Fruit fly (Drosophila melanogaster) whole organism, embryonic: ENCODE data around the gene CG4017.
A peak's percentile ranks its signal among the peaks of the same experiment; 100 is the strongest.

ENCODE experiments used
- Blimp-1 ChIP-seq: fragments of 200-800 bp; sonication (Bioruptor generic); optimal IDR thresholded peaks from 3 replicates; lab custom pipeline; 2018; ENCODE audit warnings: missing biosample characterization, missing genetic modification characterization, mild to moderate bottlenecking, moderate library complexity, missing genetic modification reagents
- BtbVII ChIP-seq: fragments of 200-800 bp; sonication (Bioruptor generic); optimal IDR thresholded peaks from 3 replicates; lab custom pipeline; 2017; ENCODE audit warnings: missing biosample characterization, mild to moderate bottlenecking, missing genetic modification characterization
- CG10267 ChIP-seq: fragments of 200-800 bp; sonication (Bioruptor generic); optimal IDR thresholded peaks from 2 replicates; lab custom pipeline; 2018; ENCODE audit warnings: missing biosample characterization, mild to moderate bottlenecking, missing genetic modification characterization, moderate library complexity
- CG11696 ChIP-seq: fragments of 200-800 bp; sonication (Bioruptor generic); IDR thresholded peaks from 2 replicates; pipeline ENCODE4 v1.3.6; 2022; ENCODE audit warnings: missing biosample characterization, missing genetic modification characterization
- CG12071 ChIP-seq: fragments of 200-800 bp; sonication (Bioruptor generic); optimal IDR thresholded peaks from 3 replicates; lab custom pipeline; 2018; ENCODE audit warnings: missing biosample characterization, mild to moderate bottlenecking, missing genetic modification characterization
- CG13287 ChIP-seq: fragments of 200-800 bp; sonication (Bioruptor generic); IDR thresholded peaks from 2 replicates; pipeline ENCODE4 v1.3.6; 2022; ENCODE audit warnings: missing biosample characterization, missing genetic modification characterization; ENCODE audit not compliant: partially characterized antibody
- CG14050 ChIP-seq: fragments of 200-800 bp; sonication (Bioruptor generic); IDR thresholded peaks from 3 replicates; pipeline ENCODE4 v1.3.6; 2022; ENCODE audit warnings: missing biosample characterization, missing genetic modification characterization
- CG14441 ChIP-seq: fragments of 200-800 bp; sonication (Bioruptor generic); IDR thresholded peaks from 2 replicates; pipeline ENCODE4 v1.3.6; 2022; ENCODE audit warnings: missing biosample characterization, missing genetic modification characterization
- CG14710 ChIP-seq: fragments of 200-800 bp; sonication (Bioruptor generic); optimal IDR thresholded peaks from 3 replicates; lab custom pipeline; 2019; ENCODE audit warnings: missing biosample characterization, mild to moderate bottlenecking, missing genetic modification characterization, moderate library complexity
- CG15011 ChIP-seq: fragments of 200-800 bp; sonication (Bioruptor generic); optimal IDR thresholded peaks from 3 replicates; lab custom pipeline; 2018; ENCODE audit warnings: missing biosample characterization, mild to moderate bottlenecking, missing genetic modification characterization
- CG15269 ChIP-seq: fragments of 200-800 bp; sonication (Bioruptor generic); optimal IDR thresholded peaks from 2 replicates; lab custom pipeline; 2018; ENCODE audit warnings: missing biosample characterization, mild to moderate bottlenecking, missing genetic modification characterization, moderate library complexity
- CG15514 ChIP-seq: fragments of 200-800 bp; sonication (Bioruptor generic); optimal IDR thresholded peaks from 3 replicates; lab custom pipeline; 2017; ENCODE audit warnings: missing biosample characterization, missing genetic modification characterization, mild to moderate bottlenecking, moderate library complexity, missing genetic modification reagents
- CG17361 ChIP-seq: fragments of 200-800 bp; sonication (Bioruptor generic); IDR thresholded peaks from 3 replicates; pipeline ENCODE4 v1.3.6; 2022; ENCODE audit warnings: missing biosample characterization, missing genetic modification characterization
- CG32767 ChIP-seq: fragments of 200-800 bp; sonication (Bioruptor generic); IDR thresholded peaks from 2 replicates; pipeline ENCODE4 v1.3.6; 2022; ENCODE audit warnings: missing biosample characterization, missing genetic modification characterization
- CG4282 ChIP-seq: fragments of 200-800 bp; sonication (Bioruptor generic); optimal IDR thresholded peaks from 2 replicates; lab custom pipeline; 2016; ENCODE audit warnings: missing biosample characterization, missing genetic modification characterization
- CG4820 ChIP-seq: fragments of 200-800 bp; sonication (Bioruptor generic); optimal IDR thresholded peaks from 3 replicates; lab custom pipeline; 2016; ENCODE audit warnings: missing biosample characterization, missing genetic modification characterization
- CG6272 ChIP-seq: fragments of 200-800 bp; sonication (Bioruptor generic); IDR thresholded peaks from 2 replicates; pipeline ENCODE4 v1.3.6; 2022; ENCODE audit warnings: missing biosample characterization, missing genetic modification characterization
- CG6791 ChIP-seq: fragments of 200-800 bp; sonication (Bioruptor generic); IDR thresholded peaks from 3 replicates; pipeline ENCODE4 v1.3.6; 2022; ENCODE audit warnings: missing biosample characterization, missing genetic modification characterization; ENCODE audit not compliant: partially characterized antibody
- Deaf1 ChIP-seq: fragments of 200-800 bp; optimal IDR thresholded peaks from 3 replicates; lab custom pipeline; 2019; ENCODE audit warnings: missing biosample characterization, mild to moderate bottlenecking, missing genetic modification characterization, moderate library complexity
- Dref ChIP-seq: fragments of 200-800 bp; sonication (Bioruptor generic); IDR thresholded peaks from 2 replicates; pipeline ENCODE4 v1.3.6; 2022; ENCODE audit warnings: missing biosample characterization, missing genetic modification characterization
- ERR ChIP-seq: fragments of 200-800 bp; sonication (Bioruptor generic); optimal IDR thresholded peaks from 2 replicates; lab custom pipeline; 2016; ENCODE audit warnings: missing biosample characterization, missing genetic modification characterization
- HLH54F ChIP-seq: fragments of 200-800 bp; sonication (Bioruptor generic); optimal IDR thresholded peaks from 3 replicates; lab custom pipeline; 2016; ENCODE audit warnings: missing biosample characterization, missing genetic modification characterization
- HLHmδ ChIP-seq: fragments of 200-800 bp; sonication (Bioruptor generic); optimal IDR thresholded peaks from 2 replicates; lab custom pipeline; 2018; ENCODE audit warnings: missing biosample characterization, mild to moderate bottlenecking, missing genetic modification characterization, moderate library complexity
- Hr78 ChIP-seq, 2 experiments: fragments of 200-800 bp in 1 of 2; fragments of >200 bp in 1 of 2; sonication (Bioruptor generic) in 1 of 2; optimal IDR thresholded peaks; 2 replicates each; lab custom pipeline; 2017 to 2019; ENCODE audit warnings: missing biosample characterization in 2 of 2, missing genetic modification characterization in 2 of 2, mild to moderate bottlenecking in 1 of 2, moderate library complexity in 1 of 2
- Mrtf ChIP-seq: fragments of 200-800 bp; sonication (Bioruptor generic); IDR thresholded peaks from 3 replicates; pipeline ENCODE4 v1.3.6; 2022; ENCODE audit warnings: missing biosample characterization, missing genetic modification characterization
- NC2β ChIP-seq: fragments of 200-800 bp; sonication (Bioruptor generic); optimal IDR thresholded peaks from 2 replicates; lab custom pipeline; 2016; ENCODE audit warnings: missing biosample characterization, missing genetic modification characterization
- NK7.1 ChIP-seq: fragments of 200-800 bp; sonication (Bioruptor generic); optimal IDR thresholded peaks from 3 replicates; lab custom pipeline; 2016; ENCODE audit warnings: missing biosample characterization, missing genetic modification characterization
- Oaz ChIP-seq: fragments of 200-800 bp; sonication (Bioruptor generic); IDR thresholded peaks from 2 replicates; pipeline ENCODE4 v1.3.6; 2022; ENCODE audit warnings: missing biosample characterization, missing genetic modification characterization
- Scr ChIP-seq: fragments of 200-800 bp; sonication (Bioruptor generic); IDR thresholded peaks from 2 replicates; pipeline ENCODE4 v1.3.6; 2022; ENCODE audit warnings: missing biosample characterization, missing genetic modification characterization; ENCODE audit not compliant: partially characterized antibody
- Six4 ChIP-seq: fragments of 200-800 bp; sonication (Bioruptor generic); optimal IDR thresholded peaks from 2 replicates; lab custom pipeline; 2016; ENCODE audit warnings: missing biosample characterization, missing genetic modification characterization
- Spps ChIP-seq: fragments of 200-800 bp; sonication (Bioruptor generic); optimal IDR thresholded peaks from 2 replicates; lab custom pipeline; 2018; ENCODE audit warnings: missing biosample characterization, mild to moderate bottlenecking, missing genetic modification characterization
- Vsx1 ChIP-seq: fragments of 200-800 bp; sonication (Bioruptor generic); optimal IDR thresholded peaks from 2 replicates; lab custom pipeline; 2017; ENCODE audit warnings: missing biosample characterization, mild to moderate bottlenecking, missing genetic modification characterization, missing genetic modification reagents
- Xrp1 ChIP-seq: fragments of 200-800 bp; sonication (Bioruptor generic); IDR thresholded peaks from 2 replicates; pipeline ENCODE4 v1.3.6; 2022; ENCODE audit warnings: missing biosample characterization, missing genetic modification characterization
- YL-1 ChIP-seq: fragments of 200-800 bp; sonication (Bioruptor generic); optimal IDR thresholded peaks from 3 replicates; lab custom pipeline; 2017; ENCODE audit warnings: missing biosample characterization, mild to moderate bottlenecking, missing genetic modification characterization
- ab ChIP-seq: fragments of 200-800 bp; sonication (Bioruptor generic); optimal IDR thresholded peaks from 2 replicates; lab custom pipeline; 2016; ENCODE audit warnings: missing biosample characterization, missing genetic modification characterization
- bigmax ChIP-seq: fragments of 200-800 bp; sonication (Bioruptor generic); optimal IDR thresholded peaks from 2 replicates; lab custom pipeline; 2018; ENCODE audit warnings: missing biosample characterization, mild to moderate bottlenecking, missing genetic modification characterization
- cato ChIP-seq: fragments of 200-800 bp; sonication (Bioruptor generic); optimal IDR thresholded peaks from 2 replicates; lab custom pipeline; 2016; ENCODE audit warnings: missing biosample characterization, missing genetic modification characterization, borderline replicate concordance
- chinmo ChIP-seq: fragments of 200-800 bp; sonication (Bioruptor generic); IDR thresholded peaks from 4 replicates; pipeline ENCODE4 v1.3.6; 2022; ENCODE audit warnings: missing biosample characterization, missing genetic modification characterization; ENCODE audit not compliant: partially characterized antibody
- disco-r ChIP-seq: fragments of 200-800 bp; sonication (Bioruptor generic); optimal IDR thresholded peaks from 2 replicates; lab custom pipeline; 2016; ENCODE audit warnings: missing biosample characterization, missing genetic modification characterization
- fd64A ChIP-seq: fragments of 200-800 bp; sonication (Bioruptor generic); optimal IDR thresholded peaks from 3 replicates; lab custom pipeline; 2018; ENCODE audit warnings: missing biosample characterization, mild to moderate bottlenecking, missing genetic modification characterization
- gsb ChIP-seq: fragments of 200-800 bp; sonication (Bioruptor generic); IDR thresholded peaks from 2 replicates; pipeline ENCODE4 v1.3.6; 2022; ENCODE audit warnings: missing biosample characterization, missing genetic modification characterization
- hth ChIP-seq: fragments of >200 bp; optimal IDR thresholded peaks from 2 replicates; lab custom pipeline; 2017; ENCODE audit warnings: inconsistent platforms
- kah ChIP-seq: fragments of 200-800 bp; sonication (Bioruptor generic); optimal IDR thresholded peaks from 2 replicates; lab custom pipeline; 2018; ENCODE audit warnings: missing biosample characterization, mild to moderate bottlenecking, missing genetic modification characterization
- lbe ChIP-seq: fragments of 200-800 bp; sonication (Bioruptor generic); optimal IDR thresholded peaks from 2 replicates; lab custom pipeline; 2016; ENCODE audit warnings: missing biosample characterization, mild to moderate bottlenecking, missing genetic modification characterization
- nau ChIP-seq: fragments of 200-800 bp; sonication (Bioruptor generic); optimal IDR thresholded peaks from 3 replicates; lab custom pipeline; 2017; ENCODE audit warnings: missing biosample characterization, mild to moderate bottlenecking, missing genetic modification characterization, missing genetic modification reagents
- pb ChIP-seq: fragments of 200-800 bp; sonication (Bioruptor generic); optimal IDR thresholded peaks from 3 replicates; lab custom pipeline; 2016; ENCODE audit warnings: missing biosample characterization, missing genetic modification characterization
- schlank ChIP-seq: fragments of 200-800 bp; sonication (Bioruptor generic); optimal IDR thresholded peaks from 2 replicates; lab custom pipeline; 2018; ENCODE audit warnings: missing biosample characterization, mild to moderate bottlenecking, missing genetic modification characterization
- sob ChIP-seq: fragments of 200-800 bp; sonication (Bioruptor generic); IDR thresholded peaks from 2 replicates; pipeline ENCODE4 v1.3.6; 2022; ENCODE audit warnings: missing biosample characterization, missing genetic modification characterization
- trem ChIP-seq: fragments of 200-800 bp; optimal IDR thresholded peaks from 3 replicates; lab custom pipeline; 2019; ENCODE audit warnings: missing biosample characterization, mild to moderate bottlenecking, missing genetic modification characterization, moderate library complexity
- tx ChIP-seq: fragments of 200-800 bp; sonication (Bioruptor generic); optimal IDR thresholded peaks from 2 replicates; lab custom pipeline; 2016; ENCODE audit warnings: missing biosample characterization, missing genetic modification characterization

The CG4017 gene

DNA sequence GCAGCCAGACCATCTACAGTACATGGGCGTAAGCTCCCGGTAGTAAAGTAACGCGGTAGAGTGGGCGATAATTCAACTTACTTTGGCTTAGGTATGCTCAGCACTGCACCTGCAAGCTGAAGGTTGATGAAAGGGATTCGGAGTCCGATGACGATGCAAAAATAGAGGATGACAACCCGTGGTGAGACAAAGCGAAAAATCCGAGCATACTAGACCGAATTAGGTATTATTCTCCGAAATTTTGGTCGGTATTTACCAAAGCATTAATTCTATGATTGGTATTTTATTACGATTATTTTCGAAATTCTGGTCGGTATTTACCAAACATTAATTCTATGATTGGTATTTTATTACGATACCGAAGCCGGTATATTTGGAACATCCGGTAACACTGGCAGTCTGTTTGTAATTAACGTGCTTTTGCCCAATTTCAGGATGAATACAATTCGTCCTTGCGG is 23.7 kb downstream of the CG4017 start, which contains the start of gene CG4036 (continued):
- TF ChIP-seq Xrp1 (no peak), kah (no peak), CG10267 (tag; lab: Kevin White, UChicago) (peak; percentile 10), ab (GFP tag; lab: Kevin White, UChicago) (no peak), Deaf1 (tag; lab: Kevin White, UChicago) (no peak), tx (GFP tag; lab: Kevin White, UChicago) (no peak), lbe (peak; percentile 13), Scr (GFP tag; lab: Robert Waterston, UW) (peak; percentile 33; the same call in 1 of the 2 replicates), CG6272 (GFP tag; lab: Robert Waterston, UW) (no peak)

DNA sequence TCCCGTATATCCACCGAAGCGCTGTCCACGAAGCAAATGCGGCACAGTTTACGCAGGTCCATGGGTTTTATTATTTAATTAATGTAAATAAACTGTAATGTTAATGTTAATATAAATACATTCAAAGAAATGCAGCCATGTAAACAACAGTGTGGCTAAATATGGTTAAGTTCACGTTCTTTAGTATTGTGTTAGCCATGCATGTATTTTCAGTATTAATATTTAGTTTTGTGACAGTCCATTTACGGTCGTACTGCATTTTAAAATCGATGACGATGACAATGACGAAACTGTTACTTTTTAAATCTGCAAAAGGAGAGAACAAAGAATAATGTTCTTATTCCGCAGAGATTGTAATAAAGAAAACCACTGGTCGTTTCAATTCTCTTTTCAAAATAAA is 26.1 kb downstream of the CG4017 start, which contains the start of gene CG13123:
CG13123 (minus strand) TSS at position 163 of the 400 bp plus-strand sequence.
- no peak for TF ChIP-seq gsb (GFP tag; lab: Robert Waterston, UW)
- peak; percentile 71 for TF ChIP-seq Dref (GFP tag; lab: Robert Waterston, UW)
- no peak for TF ChIP-seq Hr78 (GFP tag; optimal IDR thresholded peaks at IDR 0.05; lab: Kevin White, UChicago)
- no peak for TF ChIP-seq BtbVII
- no peak for TF ChIP-seq CG4282 (GFP tag; lab: Kevin White, UChicago)
- TF ChIP-seq NC2β (GFP tag; lab: Kevin White, UChicago) = no peak
- TF ChIP-seq CG6791 (GFP tag; lab: Robert Waterston, UW) = no peak
- no peak for TF ChIP-seq pb (GFP tag; lab: Kevin White, UChicago)
- TF ChIP-seq Vsx1 (GFP tag; lab: Kevin White, UChicago) = peak; percentile 67
- TF ChIP-seq bigmax (GFP tag; lab: Kevin White, UChicago) = no peak
- TF ChIP-seq CG15514 (GFP tag; lab: Kevin White, UChicago) = peak; percentile 39
- no peak for TF ChIP-seq CG15269 (tag; lab: Kevin White, UChicago)
- TF ChIP-seq nau (GFP tag; lab: Kevin White, UChicago) = no peak
- TF ChIP-seq CG15011 (GFP tag; lab: Kevin White, UChicago) = no peak
- TF ChIP-seq disco-r = no peak
- peak; percentile 23 for TF ChIP-seq CG10267 (tag; lab: Kevin White, UChicago)
- no peak for TF ChIP-seq cato (GFP tag; lab: Kevin White, UChicago)
- TF ChIP-seq trem (tag; lab: Kevin White, UChicago) = peak; percentile 58
- TF ChIP-seq YL-1 (GFP tag; lab: Kevin White, UChicago) = peak; percentile 40
- TF ChIP-seq Mrtf (GFP tag; lab: Robert Waterston, UW) = no peak
- no peak for TF ChIP-seq CG11696
- TF ChIP-seq Spps (tag; lab: Kevin White, UChicago) = no peak
- TF ChIP-seq NK7.1 (GFP tag; lab: Kevin White, UChicago) = no peak
- no peak for TF ChIP-seq Six4 (GFP tag; lab: Kevin White, UChicago)
- no peak for TF ChIP-seq HLHmδ (GFP tag; lab: Kevin White, UChicago)
- TF ChIP-seq hth (lab: Kevin White, UChicago) = no peak
- no peak for TF ChIP-seq CG14050
- no peak for TF ChIP-seq CG14710 (tag; lab: Kevin White, UChicago)
- TF ChIP-seq Oaz (GFP tag; lab: Robert Waterston, UW) = no peak
- TF ChIP-seq chinmo (GFP tag; lab: Robert Waterston, UW) = no peak
- no peak for TF ChIP-seq CG12071 (GFP tag; lab: Kevin White, UChicago)
- TF ChIP-seq HLH54F = no peak
- TF ChIP-seq CG14441 (GFP tag; lab: Robert Waterston, UW) = no peak
- TF ChIP-seq Blimp-1 (GFP tag; lab: Kevin White, UChicago) = no peak
- TF ChIP-seq CG4820 (GFP tag; lab: Kevin White, UChicago) = no peak
- no peak for TF ChIP-seq CG17361 (GFP tag; lab: Robert Waterston, UW)
- no peak for TF ChIP-seq schlank (tag; lab: Kevin White, UChicago)
- TF ChIP-seq ERR (GFP tag; lab: Kevin White, UChicago) = no peak
- peak; percentile 41; the same call in 1 of the 2 replicates for TF ChIP-seq CG13287 (GFP tag; lab: Robert Waterston, UW)
- TF ChIP-seq fd64A (GFP tag; lab: Kevin White, UChicago) = no peak
- no peak for TF ChIP-seq CG32767 (GFP tag; lab: Robert Waterston, UW)
- TF ChIP-seq sob (GFP tag; lab: Robert Waterston, UW) = no peak
